Worm (Caenorhabditis elegans): ENCODE data around the gene F17C11.22.

F17C11.22 gene

DNA sequence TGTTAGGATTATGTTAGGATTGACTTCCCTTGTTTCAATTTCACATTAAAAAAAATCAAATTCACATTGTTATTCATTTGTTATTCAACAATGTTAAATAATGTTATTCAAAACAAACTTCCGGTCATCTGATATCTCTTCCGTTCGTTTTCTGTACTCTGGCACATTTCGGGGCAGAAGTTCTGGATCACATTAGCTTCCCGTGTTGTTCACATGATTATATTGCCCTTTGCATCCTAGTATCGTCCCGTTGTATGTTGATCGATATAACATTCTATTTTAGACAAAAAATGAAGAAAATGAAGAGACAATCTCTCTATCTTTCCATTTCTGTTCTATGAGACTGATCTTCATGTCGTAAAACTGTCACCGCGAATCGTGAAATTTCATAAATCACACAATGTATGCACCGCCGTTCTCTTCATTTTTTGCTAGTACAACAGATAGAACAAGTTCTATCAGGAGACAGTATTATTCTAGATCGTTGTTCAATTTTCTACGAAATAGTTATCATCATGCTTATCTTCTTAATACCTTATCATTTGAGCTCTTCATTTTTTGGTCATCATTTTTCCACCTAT lies 29.9 kb downstream of the F17C11.22 start:
- TF ChIP-seq unc-30 (tag; optimal IDR thresholded peaks at IDR 0.05) = no peak
- no peak for TF ChIP-seq lin-15B (tag; optimal IDR thresholded peaks at IDR 0.05)
- TF ChIP-seq jun-1 (tag; optimal IDR thresholded peaks at IDR 0.05) = no peak
- TF ChIP-seq ets-5 (GFP tag; IDR thresholded peaks at IDR 0.05) = no peak
- TF ChIP-seq nhr-237 (tag; optimal IDR thresholded peaks at IDR 0.05) = no peak
- TF ChIP-seq elt-2 (tag; optimal IDR thresholded peaks at IDR 0.05) = no peak
- no peak for TF ChIP-seq skn-1 (tag; optimal IDR thresholded peaks at IDR 0.05)
- peak; percentile 92 for TF ChIP-seq nhr-85 (tag)
- TF ChIP-seq grh-1 (GFP tag; IDR thresholded peaks at IDR 0.05) = peak; percentile 46; the same call in 1 of the 2 replicates
- no peak for TF ChIP-seq snpc-4 (tag; optimal IDR thresholded peaks at IDR 0.05)
- TF ChIP-seq C34B4.2 (tag; optimal IDR thresholded peaks at IDR 0.05) = no peak
- TF ChIP-seq efl-1 (optimal IDR thresholded peaks at IDR 0.05) = no peak
- TF ChIP-seq efl-1 (GFP tag; optimal IDR thresholded peaks at IDR 0.05 in 1 of 2) = peak in 1 of 2 experiments; percentile 70
- TF ChIP-seq nhr-19 (GFP tag; conservative IDR thresholded peaks at IDR 0.05) = no peak
- TF ChIP-seq unc-130 (tag; optimal IDR thresholded peaks at IDR 0.05) = no peak
- TF ChIP-seq F16B12.6 (tag; optimal IDR thresholded peaks at IDR 0.05) = no peak
- peak; percentile 46 for TF ChIP-seq blmp-1 (tag; optimal IDR thresholded peaks at IDR 0.05)
- TF ChIP-seq mdl-1 (tag; optimal IDR thresholded peaks at IDR 0.05) = peak in 1 of 2 experiments; percentile 19
- TF ChIP-seq tlp-1 (tag; optimal IDR thresholded peaks at IDR 0.05) = no peak

DNA sequence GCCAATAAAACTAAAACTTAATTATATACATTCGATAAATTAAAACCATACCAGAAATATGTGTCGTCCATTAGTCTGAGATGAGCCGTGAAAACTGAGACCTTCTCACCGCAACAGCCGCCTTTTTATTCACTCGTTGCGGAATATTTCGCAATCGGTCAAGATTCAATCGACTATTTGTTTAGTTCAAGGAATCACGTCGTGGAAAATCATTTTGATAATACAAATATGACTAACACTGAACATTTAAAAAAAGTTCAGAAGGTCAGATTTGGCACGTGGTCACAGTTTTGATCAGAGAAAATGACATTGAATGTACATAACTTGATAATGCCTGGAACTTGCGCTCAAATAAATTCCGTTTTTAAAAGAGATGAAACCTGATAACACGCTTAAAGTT lies 31.2 kb downstream of the F17C11.22 start, which contains the start of gene F17C11.11:
Gene F17C11.11, minus strand, starts transcription at position 79 of the 400 bp plus-strand sequence.
- no peak for TF ChIP-seq nhr-47 (tag; optimal IDR thresholded peaks at IDR 0.05)
- peak; percentile 10 for TF ChIP-seq nhr-20 (tag; optimal IDR thresholded peaks at IDR 0.05)
- peak; percentile 48 for TF ChIP-seq nhr-71 (tag; optimal IDR thresholded peaks at IDR 0.05)
- no peak for TF ChIP-seq tbx-2 (tag; optimal IDR thresholded peaks at IDR 0.05)
- peak; percentile 52 for TF ChIP-seq rnt-1 (tag; optimal IDR thresholded peaks at IDR 0.05)
- TF ChIP-seq mep-1 (tag; optimal IDR thresholded peaks at IDR 0.05) = peak; percentile 3
- TF ChIP-seq lin-14 (GFP tag; optimal IDR thresholded peaks at IDR 0.05) = peak; percentile 27
- peak in 1 of 3 experiments; percentile 12 for TF ChIP-seq dpl-1 (GFP tag; optimal IDR thresholded peaks at IDR 0.05)
- TF ChIP-seq elt-2 (tag; optimal IDR thresholded peaks at IDR 0.05) = peak; percentile 73
- TF ChIP-seq mdl-1 (tag; optimal IDR thresholded peaks at IDR 0.05) = peak in 1 of 2 experiments; percentile 32
- no peak for TF ChIP-seq unc-130 (tag; optimal IDR thresholded peaks at IDR 0.05)
- peak in 1 of 2 experiments; percentile 1 for TF ChIP-seq lsy-2 (tag; optimal IDR thresholded peaks at IDR 0.05)
- peak; percentile 72 for TF ChIP-seq skn-1 (tag; optimal IDR thresholded peaks at IDR 0.05)
- no peak for TF ChIP-seq dsc-1 (tag; optimal IDR thresholded peaks at IDR 0.05)
- TF ChIP-seq zip-4 (GFP tag; optimal IDR thresholded peaks at IDR 0.05) = peak; percentile 88
- TF ChIP-seq efl-1 (optimal IDR thresholded peaks at IDR 0.05) = no peak
- peak; percentile 1 to 17 for TF ChIP-seq efl-1 (GFP tag; optimal IDR thresholded peaks at IDR 0.05 in 1 of 2)

DNA sequence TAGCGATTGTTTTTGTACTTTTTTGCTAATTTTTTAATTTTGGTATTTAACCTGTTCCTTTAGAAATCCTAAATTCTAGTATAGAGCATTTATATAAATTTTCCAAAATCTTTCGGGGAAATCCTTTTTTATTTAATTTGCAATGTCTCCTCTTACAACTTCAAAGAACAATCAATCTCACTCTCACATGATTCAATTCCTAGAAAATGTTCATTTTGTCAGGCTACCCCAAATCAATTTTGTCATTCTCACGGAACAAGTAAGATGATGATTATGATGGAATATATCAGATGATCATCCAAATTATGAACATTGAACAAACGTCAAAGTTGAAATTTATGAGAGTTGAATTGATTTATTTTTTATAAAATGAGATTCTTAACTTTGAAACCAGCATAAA lies 32.7 kb downstream of the F17C11.22 start:
- TF ChIP-seq lin-35 (GFP tag; optimal IDR thresholded peaks at IDR 0.05) = peak in 1 of 2 experiments; percentile 27
- peak; percentile 70 for TF ChIP-seq nhr-20 (tag; optimal IDR thresholded peaks at IDR 0.05)
- no peak for TF ChIP-seq Y116A8C.19 (tag; optimal IDR thresholded peaks at IDR 0.05; ENCODE audit: borderline replicate concordance)
- TF ChIP-seq ztf-4 (tag; optimal IDR thresholded peaks at IDR 0.05) = peak; percentile 45
- peak; percentile 88 for TF ChIP-seq nhr-19 (GFP tag; conservative IDR thresholded peaks at IDR 0.05)
- TF ChIP-seq nhr-237 (tag; optimal IDR thresholded peaks at IDR 0.05) = no peak
- peak; percentile 44 for TF ChIP-seq ceh-8 (GFP tag; optimal IDR thresholded peaks at IDR 0.05)
- no peak for TF ChIP-seq rnt-1 (tag; optimal IDR thresholded peaks at IDR 0.05)
- TF ChIP-seq fkh-10 (GFP tag; optimal IDR thresholded peaks at IDR 0.05) = peak; percentile 92
- no peak for TF ChIP-seq hlh-4 (tag; optimal IDR thresholded peaks at IDR 0.05)
- peak; percentile 64 for TF ChIP-seq skn-1 (tag; optimal IDR thresholded peaks at IDR 0.05)
- no peak for TF ChIP-seq ets-5 (GFP tag; IDR thresholded peaks at IDR 0.05)
- peak; percentile 17 for TF ChIP-seq irx-1 (tag; optimal IDR thresholded peaks at IDR 0.05)
- TF ChIP-seq pqm-1 (tag; optimal IDR thresholded peaks at IDR 0.05) = no peak
- TF ChIP-seq ztf-11 (tag; optimal IDR thresholded peaks at IDR 0.05) = no peak
- no peak for TF ChIP-seq C04F5.9 (tag; optimal IDR thresholded peaks at IDR 0.05)
- peak in 1 of 3 experiments; percentile 2 for TF ChIP-seq dpl-1 (GFP tag; optimal IDR thresholded peaks at IDR 0.05)
- peak; percentile 88 for TF ChIP-seq nhr-71 (tag; optimal IDR thresholded peaks at IDR 0.05)
- TF ChIP-seq lin-14 (GFP tag; optimal IDR thresholded peaks at IDR 0.05) = peak; percentile 67
- no peak for TF ChIP-seq lin-39 (tag; optimal IDR thresholded peaks at IDR 0.05)
- no peak for TF ChIP-seq nhr-84 (tag; optimal IDR thresholded peaks at IDR 0.05)
- TF ChIP-seq lsy-2 (tag; optimal IDR thresholded peaks at IDR 0.05) = peak; percentile 26 to 65
- no peak for TF ChIP-seq unc-86 (tag; optimal IDR thresholded peaks at IDR 0.05)
- no peak for TF ChIP-seq C16A3.4 (tag; optimal IDR thresholded peaks at IDR 0.05)
- peak; percentile 30 for TF ChIP-seq swsn-7 (tag; optimal IDR thresholded peaks at IDR 0.05)
- TF ChIP-seq aly-2 (tag; optimal IDR thresholded peaks at IDR 0.05) = no peak
- TF ChIP-seq tbx-2 (tag; optimal IDR thresholded peaks at IDR 0.05) = no peak
- no peak for TF ChIP-seq efl-1 (optimal IDR thresholded peaks at IDR 0.05)
- peak in 1 of 2 experiments; percentile 62 for TF ChIP-seq efl-1 (GFP tag; optimal IDR thresholded peaks at IDR 0.05 in 1 of 2)
- TF ChIP-seq nhr-76 (tag; optimal IDR thresholded peaks at IDR 0.05) = no peak

Data from whole organism, L1 larva.